Worm (Caenorhabditis elegans): Measurements from ENCODE around the gene nfyb-1.
A peak's percentile ranks its signal among the peaks of the same experiment; 100 is the strongest.
"Not testable (repeated sequence)": the region's sequence is repeated elsewhere in the genome, so short reads cannot be mapped to it uniquely, and the experiment has no call there.

Gene nfyb-1

ce11 chrII:457790-458189, 9.4 kb downstream of the nfyb-1 start, which contains the start of gene gvd-1:
TSS of gene gvd-1 (minus strand) at chrII:457890.
- TF ChIP-seq hnd-1 (tag; optimal IDR thresholded peaks at IDR 0.05) (no peak), F13C5.2 (tag; optimal IDR thresholded peaks at IDR 0.05) (no peak)

ce11 chrII:456371-456770, 10.8 kb downstream of the nfyb-1 start:
- TF ChIP-seq hnd-1 (tag; optimal IDR thresholded peaks at IDR 0.05) (no peak), ceh-36 (tag; optimal IDR thresholded peaks at IDR 0.05) (no peak)

ce11 chrII:454646-455045, 12.5 kb downstream of the nfyb-1 start, which contains the start of gene W10D9.1:
TSS of gene W10D9.1 (plus strand) at chrII:454946.
- not testable (repeated sequence) for TF ChIP-seq ceh-36 (tag; optimal IDR thresholded peaks at IDR 0.05); scrt-1 (GFP tag; IDR thresholded peaks at IDR 0.05); sea-1 (GFP tag; conservative IDR thresholded peaks at IDR 0.05)

ce11 chrII:441102-441501, 26.1 kb downstream of the nfyb-1 start, which contains the start of gene C24H12.1:
TSS of gene C24H12.1 (plus strand) at chrII:441402.
- TF ChIP-seq ceh-36 (tag; optimal IDR thresholded peaks at IDR 0.05); tra-4 (tag; optimal IDR thresholded peaks at IDR 0.05); tbx-11 (GFP tag; IDR thresholded peaks at IDR 0.05): not testable (repeated sequence)

- TF ChIP-seq hmbx-1 (tag; optimal IDR thresholded peaks at IDR 0.05) = no peak
- TF ChIP-seq hmg-4 (GFP tag; optimal IDR thresholded peaks at IDR 0.05) = no peak
- TF ChIP-seq sea-1 (GFP tag; conservative IDR thresholded peaks at IDR 0.05) = no peak
- no peak for TF ChIP-seq ceh-36 (tag; optimal IDR thresholded peaks at IDR 0.05)
- no peak for TF ChIP-seq hnd-1 (tag; optimal IDR thresholded peaks at IDR 0.05)
- no peak for TF ChIP-seq aly-1 (tag; optimal IDR thresholded peaks at IDR 0.05)
- no peak for TF ChIP-seq B0310.2 (tag; optimal IDR thresholded peaks at IDR 0.05)
- no peak for TF ChIP-seq F13C5.2 (tag; optimal IDR thresholded peaks at IDR 0.05)
- no peak for TF ChIP-seq tbx-11 (GFP tag; IDR thresholded peaks at IDR 0.05)
- TF ChIP-seq pes-1 (GFP tag; IDR thresholded peaks at IDR 0.05) = no peak
- no peak for TF ChIP-seq scrt-1 (GFP tag; IDR thresholded peaks at IDR 0.05)
- TF ChIP-seq flt-1 (GFP tag; IDR thresholded peaks at IDR 0.05) = no peak
- TF ChIP-seq ama-1 (optimal IDR thresholded peaks at IDR 0.05) = no peak
- TF ChIP-seq tbx-37 (GFP tag; conservative IDR thresholded peaks at IDR 0.05) = no peak
- no peak for TF ChIP-seq ets-7 (tag; optimal IDR thresholded peaks at IDR 0.05)
- no peak for TF ChIP-seq ceh-13 (GFP tag; optimal IDR thresholded peaks at IDR 0.05)
- no peak for TF ChIP-seq tra-4 (tag; optimal IDR thresholded peaks at IDR 0.05)
Measured at ce11 chrII:437279-437678, 29.9 kb downstream of the nfyb-1 start.

- TF ChIP-seq ceh-13 (GFP tag; optimal IDR thresholded peaks at IDR 0.05) = no peak
- no peak for TF ChIP-seq F13C5.2 (tag; optimal IDR thresholded peaks at IDR 0.05)
- no peak for TF ChIP-seq tbx-11 (GFP tag; IDR thresholded peaks at IDR 0.05)
- no peak for TF ChIP-seq tbx-37 (GFP tag; conservative IDR thresholded peaks at IDR 0.05)
- TF ChIP-seq scrt-1 (GFP tag; IDR thresholded peaks at IDR 0.05) = no peak
- TF ChIP-seq tra-4 (tag; optimal IDR thresholded peaks at IDR 0.05) = no peak
- TF ChIP-seq ets-7 (tag; optimal IDR thresholded peaks at IDR 0.05) = no peak
- TF ChIP-seq hmg-4 (GFP tag; optimal IDR thresholded peaks at IDR 0.05) = no peak
- TF ChIP-seq flt-1 (GFP tag; IDR thresholded peaks at IDR 0.05) = no peak
- no peak for TF ChIP-seq ama-1 (optimal IDR thresholded peaks at IDR 0.05)
- no peak for TF ChIP-seq sea-1 (GFP tag; conservative IDR thresholded peaks at IDR 0.05)
- TF ChIP-seq B0310.2 (tag; optimal IDR thresholded peaks at IDR 0.05) = no peak
Measured at ce11 chrII:423086-423485, 44.1 kb downstream of the nfyb-1 start, which contains the start of gene C24H12.8. TSS of gene C24H12.8 (minus strand) at chrII:423186.

ce11 chrII:418782-419181, 48.4 kb downstream of the nfyb-1 start, which contains the start of gene C24H12.6:
TSS of gene C24H12.6 (minus strand) at chrII:418882.
- TF ChIP-seq B0310.2 (tag; optimal IDR thresholded peaks at IDR 0.05) (no peak), scrt-1 (GFP tag; IDR thresholded peaks at IDR 0.05) (no peak)

ce11 chrII:416808-417207, 50.4 kb downstream of the nfyb-1 start:
- TF ChIP-seq hmbx-1 (tag; optimal IDR thresholded peaks at IDR 0.05) (peak; percentile 23), pes-1 (GFP tag; IDR thresholded peaks at IDR 0.05) (peak; percentile 64)

Measured in whole organism, early embryonic.